Fruit fly (Drosophila melanogaster) whole organism, prepupa: Measurements from ENCODE around the gene CG14736.
A peak's percentile ranks its signal among the peaks of the same experiment; 100 is the strongest.

Experiments
- Blimp-1 ChIP-seq: fragments of 200-800 bp; sonication (Bioruptor generic); optimal IDR thresholded peaks from 3 replicates; lab custom pipeline; 2017; ENCODE audit warnings: missing biosample characterization, missing genetic modification characterization, mild to moderate bottlenecking, moderate library complexity, missing genetic modification reagents
- CG10631 ChIP-seq: fragments of 200-800 bp; sonication (Bioruptor generic); optimal IDR thresholded peaks from 2 replicates; lab custom pipeline; 2016; ENCODE audit warnings: missing biosample characterization, missing genetic modification characterization
- CG10669 ChIP-seq: fragments of 200-800 bp; sonication (Bioruptor generic); optimal IDR thresholded peaks from 3 replicates; lab custom pipeline; 2018; ENCODE audit warnings: missing biosample characterization, mild to moderate bottlenecking, missing genetic modification characterization, moderate library complexity
- CG11294 ChIP-seq: fragments of 200-800 bp; sonication (Bioruptor generic); IDR thresholded peaks from 2 replicates; pipeline ENCODE4 v1.3.6; 2022; ENCODE audit warnings: missing biosample characterization, missing genetic modification characterization
- CG11762 ChIP-seq: fragments of 200-800 bp; sonication (Bioruptor generic); optimal IDR thresholded peaks from 3 replicates; lab custom pipeline; 2016; ENCODE audit warnings: missing biosample characterization, missing genetic modification characterization; ENCODE audit not compliant: insufficient read depth
- CG11902 ChIP-seq: fragments of 200-800 bp; sonication (Bioruptor generic); optimal IDR thresholded peaks from 3 replicates; lab custom pipeline; 2016; ENCODE audit warnings: missing biosample characterization, missing genetic modification characterization
- CG15336 ChIP-seq: fragments of 200-800 bp; sonication (Bioruptor generic); IDR thresholded peaks from 2 replicates; pipeline ENCODE4 v1.3.6; 2022; ENCODE audit warnings: missing biosample characterization, missing genetic modification characterization
- CG1621 ChIP-seq: fragments of 200-800 bp; sonication (Bioruptor generic); optimal IDR thresholded peaks from 3 replicates; lab custom pipeline; 2018; ENCODE audit warnings: missing biosample characterization, mild to moderate bottlenecking, missing genetic modification characterization
- CG16779 ChIP-seq: fragments of 200-800 bp; sonication (Bioruptor generic); optimal IDR thresholded peaks from 3 replicates; lab custom pipeline; 2017; ENCODE audit warnings: missing biosample characterization, mild to moderate bottlenecking, missing genetic modification characterization
- CG3032 ChIP-seq: fragments of 200-800 bp; optimal IDR thresholded peaks from 2 replicates; lab custom pipeline; 2019; ENCODE audit warnings: missing biosample characterization, mild to moderate bottlenecking, missing genetic modification characterization, moderate library complexity
- CG31627 ChIP-seq: fragments of 200-800 bp; sonication (Bioruptor generic); optimal IDR thresholded peaks from 3 replicates; lab custom pipeline; 2016; ENCODE audit warnings: missing biosample characterization, missing genetic modification characterization
- CG32006 ChIP-seq: fragments of 200-800 bp; sonication (Bioruptor generic); optimal IDR thresholded peaks from 3 replicates; lab custom pipeline; 2017; ENCODE audit warnings: missing biosample characterization, mild to moderate bottlenecking, missing genetic modification characterization
- CG34406 ChIP-seq: fragments of 200-800 bp; sonication (Bioruptor generic); optimal IDR thresholded peaks from 3 replicates; lab custom pipeline; 2016; ENCODE audit warnings: missing biosample characterization, missing genetic modification characterization
- CG3919 ChIP-seq: fragments of 200-800 bp; sonication (Bioruptor generic); optimal IDR thresholded peaks from 3 replicates; lab custom pipeline; 2016; ENCODE audit warnings: missing biosample characterization, missing genetic modification characterization
- CG4318 ChIP-seq: fragments of 200-800 bp; sonication (Bioruptor generic); optimal IDR thresholded peaks from 3 replicates; lab custom pipeline; 2017; ENCODE audit warnings: missing biosample characterization, mild to moderate bottlenecking, missing genetic modification characterization
- CG6276 ChIP-seq: fragments of 200-800 bp; sonication (Bioruptor generic); optimal IDR thresholded peaks from 2 replicates; lab custom pipeline; 2017; ENCODE audit warnings: missing biosample characterization, mild to moderate bottlenecking, missing genetic modification characterization
- CG6792 ChIP-seq: fragments of 200-800 bp; sonication (Bioruptor generic); optimal IDR thresholded peaks from 3 replicates; lab custom pipeline; 2016; ENCODE audit warnings: missing biosample characterization, missing genetic modification characterization
- CG6808 ChIP-seq: fragments of 200-800 bp; sonication (Bioruptor generic); optimal IDR thresholded peaks from 3 replicates; lab custom pipeline; 2017; ENCODE audit warnings: missing biosample characterization, missing genetic modification characterization, mild to moderate bottlenecking, moderate library complexity, missing genetic modification reagents
- CG6854 ChIP-seq: fragments of 200-800 bp; sonication (Bioruptor generic); optimal IDR thresholded peaks from 2 replicates; lab custom pipeline; 2017; ENCODE audit warnings: missing biosample characterization, mild to moderate bottlenecking, missing genetic modification characterization
- CG8632 ChIP-seq: fragments of 200-800 bp; sonication (Bioruptor generic); optimal IDR thresholded peaks from 3 replicates; lab custom pipeline; 2016; ENCODE audit warnings: missing biosample characterization, missing genetic modification characterization
- CG9139 ChIP-seq: fragments of 200-800 bp; sonication (Bioruptor generic); optimal IDR thresholded peaks from 3 replicates; lab custom pipeline; 2017; ENCODE audit warnings: missing biosample characterization, mild to moderate bottlenecking, missing genetic modification characterization
- Eip78C ChIP-seq: fragments of 200-800 bp; sonication (Bioruptor generic); peaks from one replicate; lab custom pipeline; 2016; ENCODE audit warnings: missing biosample characterization, missing genetic modification characterization
- Eip93F ChIP-seq: fragments of 200-800 bp; sonication (Bioruptor generic); optimal IDR thresholded peaks from 2 replicates; lab custom pipeline; 2016; ENCODE audit warnings: missing biosample characterization, mild to moderate bottlenecking, missing genetic modification characterization
- Ets21C ChIP-seq: fragments of 200-800 bp; sonication (Bioruptor generic); optimal IDR thresholded peaks from 3 replicates; lab custom pipeline; 2016; ENCODE audit warnings: missing biosample characterization, missing genetic modification characterization
- Ets96B ChIP-seq: fragments of 200-800 bp; optimal IDR thresholded peaks from 2 replicates; lab custom pipeline; 2019; ENCODE audit warnings: missing biosample characterization, mild to moderate bottlenecking, missing genetic modification characterization, moderate library complexity
- Gug ChIP-seq: fragments of 200-800 bp; sonication (Bioruptor generic); IDR thresholded peaks from 2 replicates; pipeline ENCODE4 v1.3.6; 2022; ENCODE audit warnings: missing biosample characterization, missing genetic modification characterization
- Hr39 ChIP-seq: fragments of 200-800 bp; sonication (Bioruptor generic); optimal IDR thresholded peaks from 2 replicates; lab custom pipeline; 2016; ENCODE audit warnings: missing biosample characterization, missing genetic modification characterization
- Lpt ChIP-seq: fragments of 200-800 bp; sonication (Bioruptor generic); optimal IDR thresholded peaks from 3 replicates; lab custom pipeline; 2016; ENCODE audit warnings: missing biosample characterization, missing genetic modification characterization
- Met ChIP-seq: fragments of 200-800 bp; sonication (Bioruptor generic); optimal IDR thresholded peaks from 3 replicates; lab custom pipeline; 2016; ENCODE audit warnings: missing biosample characterization, missing genetic modification characterization
- OdsH ChIP-seq: fragments of 200-800 bp; sonication (Bioruptor generic); optimal IDR thresholded peaks from 3 replicates; lab custom pipeline; 2016; ENCODE audit warnings: missing biosample characterization, missing genetic modification characterization
- Smox ChIP-seq: fragments of 200-800 bp; sonication (Bioruptor generic); optimal IDR thresholded peaks from 3 replicates; lab custom pipeline; 2016; ENCODE audit warnings: missing biosample characterization, missing genetic modification characterization
- Sox102F ChIP-seq: fragments of 200-800 bp; sonication (Bioruptor generic); optimal IDR thresholded peaks from 2 replicates; lab custom pipeline; 2016; ENCODE audit warnings: missing biosample characterization, mild to moderate bottlenecking, missing genetic modification characterization
- Sox14 ChIP-seq: fragments of 200-800 bp; sonication (Bioruptor generic); optimal IDR thresholded peaks from 3 replicates; lab custom pipeline; 2016; ENCODE audit warnings: missing biosample characterization, missing genetic modification characterization
- Sox15 ChIP-seq: fragments of 200-800 bp; sonication (Bioruptor generic); optimal IDR thresholded peaks from 3 replicates; lab custom pipeline; 2016; ENCODE audit warnings: missing biosample characterization, missing genetic modification characterization
- achi ChIP-seq: fragments of 200-800 bp; sonication (Bioruptor generic); optimal IDR thresholded peaks from 3 replicates; lab custom pipeline; 2016; ENCODE audit warnings: missing biosample characterization, missing genetic modification characterization
- cyc ChIP-seq: fragments of 200-800 bp; sonication (Bioruptor generic); optimal IDR thresholded peaks from 3 replicates; lab custom pipeline; 2016; ENCODE audit warnings: missing biosample characterization, missing genetic modification characterization
- dac ChIP-seq: fragments of 200-800 bp; sonication (Bioruptor generic); optimal IDR thresholded peaks from 2 replicates; lab custom pipeline; 2017; ENCODE audit warnings: missing biosample characterization, mild to moderate bottlenecking, missing genetic modification characterization
- esn ChIP-seq: fragments of 200-800 bp; sonication (Bioruptor generic); optimal IDR thresholded peaks from 2 replicates; lab custom pipeline; 2016; ENCODE audit warnings: missing biosample characterization, mild to moderate bottlenecking, missing genetic modification characterization, moderate library complexity
- fd59A ChIP-seq: fragments of 200-800 bp; sonication (Bioruptor generic); optimal IDR thresholded peaks from 2 replicates; lab custom pipeline; 2017; ENCODE audit warnings: missing biosample characterization, mild to moderate bottlenecking, missing genetic modification characterization, missing genetic modification reagents
- fd85E ChIP-seq: fragments of 200-800 bp; sonication (Bioruptor generic); optimal IDR thresholded peaks from 3 replicates; lab custom pipeline; 2016; ENCODE audit warnings: missing biosample characterization, missing genetic modification characterization
- fkh ChIP-seq: fragments of 200-800 bp; sonication (Bioruptor generic); optimal IDR thresholded peaks from 3 replicates; lab custom pipeline; 2017; ENCODE audit warnings: missing biosample characterization, mild to moderate bottlenecking, missing genetic modification characterization, moderate library complexity
- net ChIP-seq: fragments of 200-800 bp; sonication (Bioruptor generic); optimal IDR thresholded peaks from 3 replicates; lab custom pipeline; 2016; ENCODE audit warnings: missing biosample characterization, missing genetic modification characterization
- pdm3 ChIP-seq: fragments of 200-800 bp; sonication (Bioruptor generic); optimal IDR thresholded peaks from 3 replicates; lab custom pipeline; 2016; ENCODE audit warnings: missing biosample characterization, missing genetic modification characterization
- salr ChIP-seq, 2 experiments: fragments of 200-800 bp; sonication (Bioruptor generic); optimal IDR thresholded peaks; 3 replicates each; lab custom pipeline; 2016 to 2018; ENCODE audit warnings: missing biosample characterization in 2 of 2, missing genetic modification characterization in 2 of 2, mild to moderate bottlenecking in 1 of 2
- spab ChIP-seq: fragments of 200-800 bp; sonication (Bioruptor generic); optimal IDR thresholded peaks from 2 replicates; lab custom pipeline; 2017; ENCODE audit warnings: missing biosample characterization, mild to moderate bottlenecking, missing genetic modification characterization, missing genetic modification reagents
- ss ChIP-seq, 2 experiments: fragments of 200-800 bp; sonication (Bioruptor generic); optimal IDR thresholded peaks; 2 replicates in 1 of 2; 3 replicates in 1 of 2; lab custom pipeline; 2017 to 2018; ENCODE audit warnings: mild to moderate bottlenecking in 2 of 2, missing biosample characterization in 2 of 2, missing genetic modification characterization in 2 of 2, moderate library complexity in 1 of 2
- svp ChIP-seq: fragments of 200-800 bp; sonication (Bioruptor generic); peaks from one replicate; lab custom pipeline; 2016; ENCODE audit warnings: missing biosample characterization, missing genetic modification characterization
- topi ChIP-seq: fragments of 200-800 bp; sonication (Bioruptor generic); optimal IDR thresholded peaks from 3 replicates; lab custom pipeline; 2016; ENCODE audit warnings: missing biosample characterization, missing genetic modification characterization
- vri ChIP-seq: fragments of 200-800 bp; sonication (Bioruptor generic); optimal IDR thresholded peaks from 3 replicates; lab custom pipeline; 2016; ENCODE audit warnings: missing biosample characterization, mild to moderate bottlenecking, missing genetic modification characterization

The CG14736 gene

DNA sequence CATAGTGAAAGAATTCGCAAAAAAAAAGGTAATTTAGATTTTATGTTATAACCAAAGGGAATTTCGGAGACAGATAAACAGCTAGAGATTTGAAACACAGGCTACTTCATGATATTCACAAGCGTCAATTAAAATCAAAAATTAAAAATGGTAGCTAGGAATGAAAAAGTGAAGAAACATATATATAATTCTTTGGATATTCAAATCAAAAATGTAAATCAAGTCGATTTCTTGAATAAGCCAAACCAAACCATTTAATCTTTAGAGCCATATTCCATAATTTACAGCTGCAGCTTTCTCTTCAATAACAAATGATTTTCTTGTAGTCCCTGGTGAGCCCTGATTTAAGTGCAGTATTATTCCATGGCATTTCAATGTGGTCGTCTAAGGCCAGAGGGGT is 22.5 kb downstream of the CG14736 start, which contains the start of gene CG14740:
CG14740 (minus strand) TSS at position 101 of the 400 bp plus-strand sequence.
- TF ChIP-seq CG16779 (tag; lab: Kevin White, UChicago) = no peak
- TF ChIP-seq Sox14 (GFP tag; lab: Kevin White, UChicago) = no peak
- TF ChIP-seq CG3919 (GFP tag; lab: Kevin White, UChicago) = no peak
- no peak for TF ChIP-seq Hr39 (GFP tag; lab: Kevin White, UChicago)
- TF ChIP-seq CG32006 = no peak
- no peak for TF ChIP-seq Ets21C (GFP tag; lab: Kevin White, UChicago)
- TF ChIP-seq net = no peak
- no peak for TF ChIP-seq Met (GFP tag; lab: Kevin White, UChicago)

DNA sequence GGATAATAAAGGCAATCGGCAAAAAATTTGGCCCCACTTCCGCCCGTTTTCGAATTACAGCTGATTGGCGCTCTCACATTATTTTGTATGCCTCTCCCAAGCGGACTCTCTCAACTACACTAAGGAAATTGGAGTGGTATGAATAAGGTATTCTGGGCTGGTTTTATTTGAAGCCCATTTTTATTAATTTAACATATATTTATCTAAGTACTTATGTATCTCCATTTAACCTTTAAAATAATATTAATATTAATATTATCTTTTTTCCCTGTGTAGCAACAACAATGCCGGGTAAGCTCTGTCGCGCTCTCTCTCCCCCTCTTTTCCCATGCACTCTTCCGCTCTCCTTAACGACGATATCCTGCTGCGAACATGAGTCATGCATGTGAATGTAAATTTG is 38.6 kb downstream of the CG14736 start:
- TF ChIP-seq topi (peak; percentile 67), CG1621 (tag; lab: Kevin White, UChicago) (peak; percentile 59), CG11762 (GFP tag; lab: Kevin White, UChicago) (peak; percentile 71), CG6276 (GFP tag; lab: Kevin White, UChicago) (peak; percentile 10), CG31627 (GFP tag; lab: Kevin White, UChicago) (peak; percentile 59), Eip93F (GFP tag; lab: Kevin White, UChicago) (peak; percentile 21), OdsH (GFP tag; lab: Kevin White, UChicago) (peak; percentile 75), CG11902 (GFP tag; lab: Kevin White, UChicago) (peak; percentile 68), Hr39 (GFP tag; lab: Kevin White, UChicago) (peak; percentile 38), Ets96B (tag; lab: Kevin White, UChicago) (peak; percentile 83), Sox102F (peak; percentile 68), CG9139 (GFP tag; lab: Kevin White, UChicago) (peak; percentile 71), ss (GFP tag; optimal IDR thresholded peaks at IDR 0.05; lab: Kevin White, UChicago) (peak; percentile 51 to 81), Smox (GFP tag; lab: Kevin White, UChicago) (peak; percentile 53), Lpt (GFP tag; lab: Kevin White, UChicago) (peak; percentile 62), CG3032 (tag; lab: Kevin White, UChicago) (peak; percentile 86), CG8632 (GFP tag; lab: Kevin White, UChicago) (peak; percentile 74), cyc (peak; percentile 76), fd85E (GFP tag; lab: Kevin White, UChicago) (no peak), salr (GFP tag; optimal IDR thresholded peaks at IDR 0.05; lab: Kevin White, UChicago) (peak; percentile 21 to 31), Blimp-1 (peak; percentile 58), Eip78C (GFP tag; lab: Kevin White, UChicago) (no peak), CG34406 (peak; percentile 77), CG6854 (no peak), Gug (GFP tag; lab: Robert Waterston, UW) (peak; percentile 58), CG32006 (peak; percentile 63), spab (peak; percentile 70), svp (GFP tag; lab: Kevin White, UChicago) (peak; percentile 85), CG10669 (peak; percentile 79), CG4318 (GFP tag; lab: Kevin White, UChicago) (peak; percentile 7), CG6808 (peak; percentile 67), achi (peak; percentile 74), fd59A (GFP tag; lab: Kevin White, UChicago) (peak; percentile 52), Sox14 (GFP tag; lab: Kevin White, UChicago) (peak; percentile 32), CG10631 (GFP tag; lab: Kevin White, UChicago) (peak; percentile 82), pdm3 (GFP tag; lab: Kevin White, UChicago) (peak; percentile 34), Met (GFP tag; lab: Kevin White, UChicago) (peak; percentile 71), esn (GFP tag; lab: Kevin White, UChicago) (peak; percentile 82), CG6792 (GFP tag; lab: Kevin White, UChicago) (peak; percentile 73), CG11294 (GFP tag; lab: Robert Waterston, UW) (peak; percentile 20; the same call in 1 of the 2 replicates), fkh (no peak), dac (GFP tag; lab: Kevin White, UChicago) (no peak), CG3919 (GFP tag; lab: Kevin White, UChicago) (peak; percentile 82), Sox15 (GFP tag; lab: Kevin White, UChicago) (peak; percentile 48), CG15336 (no peak; the same call in 1 of the 2 replicates), vri (GFP tag; lab: Kevin White, UChicago) (peak; percentile 55)
